Fruit fly (Drosophila melanogaster) whole organism: ENCODE results near the gene Uck.
A peak's percentile ranks its signal among the peaks of the same experiment; 100 is the strongest.

Experiments
- CG8478 ChIP-seq: fragments of >200 bp; optimal IDR thresholded peaks from 2 replicates; lab custom pipeline; 2018; ENCODE audit warnings: inconsistent platforms
- Dll ChIP-seq: fragments of >200 bp; optimal IDR thresholded peaks from 2 replicates; lab custom pipeline; 2017
- EcR ChIP-seq, 2 experiments: fragments of >200 bp; optimal IDR thresholded peaks; 2 replicates each; lab custom pipeline; 2017; ENCODE audit warnings: missing biosample characterization in 2 of 2, missing genetic modification characterization in 2 of 2, missing genetic modification reagents in 2 of 2
- pan ChIP-seq: fragments of >200 bp; optimal IDR thresholded peaks from 2 replicates; lab custom pipeline; 2017
- psq ChIP-seq: fragments of >200 bp; optimal IDR thresholded peaks from 2 replicates; lab custom pipeline; 2017
- usp ChIP-seq: fragments of >200 bp; optimal IDR thresholded peaks from 2 replicates; lab custom pipeline; 2017; ENCODE audit warnings: missing biosample characterization, missing genetic modification characterization, mixed read lengths

Uck gene

DNA sequence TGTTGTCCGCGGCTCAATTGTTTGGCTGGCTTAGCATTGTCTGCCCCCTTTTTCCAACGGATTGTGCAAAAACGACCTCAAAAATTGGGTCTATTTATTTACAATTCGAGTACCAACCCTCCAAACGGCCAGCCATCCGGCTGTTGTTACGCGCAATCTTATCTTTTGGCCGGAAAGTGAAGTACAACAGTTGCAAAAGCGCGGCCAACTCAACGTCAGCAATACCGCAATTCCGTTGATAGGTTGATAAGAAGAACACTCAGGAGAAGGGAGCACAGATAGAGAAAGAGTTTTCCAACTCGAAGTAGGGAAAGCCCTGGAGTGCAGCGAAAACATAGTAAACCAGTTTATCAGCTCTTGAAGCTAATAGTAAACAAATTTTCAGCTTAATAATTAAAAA is 6.9 kb downstream of the Uck start:
- TF ChIP-seq psq (lab: Kevin White, UChicago) (no peak), pan (no peak)

- TF ChIP-seq pan (no peak), EcR (GFP tag; optimal IDR thresholded peaks at IDR 0.05; lab: Kevin White, UChicago) (no peak), Dll (lab: Kevin White, UChicago) (no peak), CG8478 (lab: Kevin White, UChicago) (no peak), usp (GFP tag; lab: Kevin White, UChicago) (no peak), psq (lab: Kevin White, UChicago) (no peak)
Observed at dm6 chr3R:24297444-24298146, 7.6 kb downstream of the Uck start.

DNA sequence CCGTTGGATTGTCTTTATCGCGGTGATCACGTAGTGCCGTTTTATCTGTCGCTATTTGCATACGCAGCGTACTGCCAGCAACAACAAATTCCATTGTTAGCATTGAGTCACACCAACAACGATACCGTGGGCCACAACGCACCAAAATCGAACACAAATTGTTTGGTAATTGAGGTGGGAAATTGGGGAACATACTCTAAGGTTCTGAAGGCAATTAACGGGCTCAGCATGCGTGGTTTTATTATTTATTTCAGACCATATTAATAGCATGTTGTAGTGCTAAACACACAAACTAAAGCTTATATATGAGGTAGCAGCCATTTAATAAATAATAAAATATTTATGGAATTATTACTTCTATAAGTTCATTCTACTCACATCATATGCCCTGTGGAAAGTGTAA is 8.6 kb downstream of the Uck start:
- no peak for TF ChIP-seq CG8478 (lab: Kevin White, UChicago)
- TF ChIP-seq psq (lab: Kevin White, UChicago), result no peak
- TF ChIP-seq usp (GFP tag; lab: Kevin White, UChicago), result no peak
- no peak for TF ChIP-seq pan
- no peak for TF ChIP-seq Dll (lab: Kevin White, UChicago)
- no peak for TF ChIP-seq EcR (GFP tag; optimal IDR thresholded peaks at IDR 0.05; lab: Kevin White, UChicago)

dm6 chr3R:24299148-24299547 is 9.2 kb downstream of the Uck start:
- TF ChIP-seq EcR (GFP tag; optimal IDR thresholded peaks at IDR 0.05; lab: Kevin White, UChicago) (no peak), pan (no peak), psq (lab: Kevin White, UChicago) (no peak), usp (GFP tag; lab: Kevin White, UChicago) (no peak), CG8478 (lab: Kevin White, UChicago) (no peak), Dll (lab: Kevin White, UChicago) (no peak)

DNA sequence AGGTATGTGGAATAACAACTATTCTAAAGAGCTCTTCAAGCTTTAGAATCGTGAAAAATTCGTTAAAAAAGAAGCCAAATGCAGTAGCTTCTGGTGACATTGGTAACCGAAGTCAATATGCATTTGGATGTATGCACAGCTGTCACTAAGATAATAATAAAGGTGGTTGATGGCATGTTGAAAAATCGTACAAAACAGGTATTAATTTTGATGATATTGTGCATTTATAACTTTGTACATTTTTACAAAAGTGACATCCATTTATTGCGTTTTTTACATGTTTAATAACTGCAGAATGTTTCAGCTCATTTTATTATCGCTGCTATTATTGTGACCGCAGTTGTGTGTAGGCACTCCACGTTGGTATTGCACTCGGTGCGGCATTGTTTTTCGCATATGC is 11.5 kb downstream of the Uck start:
- TF ChIP-seq EcR (GFP tag; optimal IDR thresholded peaks at IDR 0.05; lab: Kevin White, UChicago), result no peak
- no peak for TF ChIP-seq Dll (lab: Kevin White, UChicago)
- no peak for TF ChIP-seq usp (GFP tag; lab: Kevin White, UChicago)
- no peak for TF ChIP-seq pan
- TF ChIP-seq CG8478 (lab: Kevin White, UChicago), result no peak
- no peak for TF ChIP-seq psq (lab: Kevin White, UChicago)

DNA sequence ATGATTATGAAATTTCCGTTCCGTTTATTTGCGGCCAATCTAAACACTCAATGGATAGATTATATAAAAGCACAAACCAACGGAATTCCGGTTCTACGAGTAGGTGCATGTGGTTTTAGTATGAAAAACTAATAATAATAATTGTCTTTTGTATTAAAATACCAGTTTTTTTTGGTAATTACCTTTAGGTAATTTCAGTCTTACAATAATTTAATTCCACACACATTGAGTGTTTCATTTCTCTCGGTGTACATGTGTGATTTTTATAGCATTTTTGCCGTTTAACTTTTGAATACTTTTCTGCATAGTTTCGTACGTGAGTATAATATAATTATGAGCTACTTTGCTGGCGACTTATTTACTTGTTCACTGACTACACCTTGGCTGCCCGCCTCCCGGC is 13.1 kb downstream of the Uck start:
- no peak for TF ChIP-seq psq (lab: Kevin White, UChicago)

dm6 chr3R:24318217-24319082 is 28.5 kb downstream of the Uck start, which contains the start of the genes Nab2 and BRWD3:
Nab2 (minus strand) TSS chr3R:24318419.
BRWD3 (plus strand) TSS chr3R:24319000.
- TF ChIP-seq Dll (lab: Kevin White, UChicago) (no peak), psq (lab: Kevin White, UChicago) (no peak), EcR (GFP tag; optimal IDR thresholded peaks at IDR 0.05; lab: Kevin White, UChicago) (no peak), CG8478 (lab: Kevin White, UChicago) (no peak), usp (GFP tag; lab: Kevin White, UChicago) (no peak), pan (no peak)

dm6 chr3R:24319083-24319381 is 29.1 kb downstream of the Uck start:
- TF ChIP-seq pan (no peak), usp (GFP tag; lab: Kevin White, UChicago) (no peak), Dll (lab: Kevin White, UChicago) (no peak), psq (lab: Kevin White, UChicago) (no peak), CG8478 (lab: Kevin White, UChicago) (no peak), EcR (GFP tag; optimal IDR thresholded peaks at IDR 0.05; lab: Kevin White, UChicago) (no peak)

DNA sequence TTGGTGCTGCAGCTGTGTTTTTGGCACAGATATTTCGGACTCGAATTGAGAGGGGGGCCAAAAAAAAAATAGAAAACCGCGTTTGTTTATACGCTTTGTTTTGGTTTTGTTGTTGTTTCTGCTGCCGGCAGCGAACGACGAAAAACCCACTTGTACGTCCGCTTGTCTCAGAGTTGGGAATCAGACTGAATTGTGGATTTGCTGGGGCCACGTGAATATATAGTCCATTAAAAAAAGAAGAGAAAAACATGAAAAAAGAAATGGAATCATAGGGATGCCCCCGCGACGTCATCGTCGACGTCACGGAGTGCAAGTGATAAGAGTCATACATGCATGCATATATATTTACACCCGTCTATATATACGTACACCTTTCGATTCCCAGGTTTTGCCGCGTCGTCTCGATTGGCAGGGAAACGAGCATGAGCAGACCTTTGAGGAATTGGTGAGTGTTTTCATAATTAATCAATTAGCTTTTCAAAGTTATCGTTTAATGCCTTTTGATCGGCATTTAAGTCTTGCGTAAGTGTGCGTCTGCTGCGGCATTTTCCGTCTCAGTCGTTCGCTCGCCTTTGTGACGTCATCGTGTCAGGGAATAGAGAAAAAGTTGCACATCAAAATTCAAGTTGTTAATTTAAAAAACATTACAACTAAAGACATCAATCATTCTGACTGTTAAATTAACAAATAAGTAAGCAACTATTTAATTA is 29.8 kb downstream of the Uck start:
- TF ChIP-seq pan, result no peak
- TF ChIP-seq CG8478 (lab: Kevin White, UChicago), result no peak
- TF ChIP-seq Dll (lab: Kevin White, UChicago), result no peak
- no peak for TF ChIP-seq usp (GFP tag; lab: Kevin White, UChicago)
- TF ChIP-seq EcR (GFP tag; optimal IDR thresholded peaks at IDR 0.05; lab: Kevin White, UChicago), result no peak
- no peak for TF ChIP-seq psq (lab: Kevin White, UChicago)

- peak; percentile 12 for TF ChIP-seq CG8478 (lab: Kevin White, UChicago)
- no peak for TF ChIP-seq psq (lab: Kevin White, UChicago)
Observed at dm6 chr3R:24320342-24320711, 30.4 kb downstream of the Uck start.

DNA sequence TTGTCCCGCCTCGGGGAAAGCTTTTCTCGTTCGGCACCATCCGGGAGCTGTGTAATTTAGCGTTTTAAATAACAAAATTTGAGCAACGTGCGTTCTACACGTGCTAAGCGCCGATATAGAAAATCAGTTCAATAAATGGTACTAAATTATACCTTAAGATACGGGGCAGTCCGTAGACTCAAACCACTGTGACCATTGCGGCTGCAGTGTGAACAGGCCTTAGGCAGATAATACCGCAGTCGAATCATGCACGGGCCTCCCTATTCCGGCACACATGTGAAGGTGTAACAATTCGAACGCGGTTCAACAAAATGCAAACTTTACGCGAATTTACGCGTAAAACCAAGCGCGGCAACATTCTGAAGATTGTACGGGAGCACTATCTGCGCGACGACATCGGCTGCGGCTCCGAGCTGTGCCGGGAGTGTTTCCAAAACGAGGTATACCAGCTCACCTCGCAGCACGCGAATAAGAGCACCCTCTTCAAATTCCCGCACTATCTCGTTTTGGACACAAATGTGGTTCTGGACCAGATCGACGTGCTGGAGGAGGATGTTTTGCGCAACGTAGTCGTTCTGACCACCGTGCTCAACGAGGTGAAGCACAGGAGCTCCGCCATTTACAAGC is 43.3 kb downstream of the Uck start, which contains the start of the genes Rrp5 and Dis3:
Gene Rrp5, minus strand, starts transcription at position 135 of the 627 bp plus-strand sequence.
Gene Dis3, plus strand, starts transcription at position 252 of the 627 bp plus-strand sequence.
- no peak for TF ChIP-seq EcR (GFP tag; optimal IDR thresholded peaks at IDR 0.05; lab: Kevin White, UChicago)
- no peak for TF ChIP-seq pan
- no peak for TF ChIP-seq CG8478 (lab: Kevin White, UChicago)
